Worm (Caenorhabditis elegans) whole organism, L1 larva: ENCODE measurements around the gene F44D12.19.

Experiments used
- C34B4.2 ChIP-seq: sonication (generic microtip); optimal IDR thresholded peaks from 2 replicates; lab custom pipeline; 2017; ENCODE audit warnings: mild to moderate bottlenecking, missing genetic modification characterization, missing compliant biosample characterization
- F16B12.6 ChIP-seq: fragments of 150-350 bp; optimal IDR thresholded peaks from 2 replicates; lab custom pipeline; 2014; ENCODE audit warnings: missing biosample characterization, missing genetic modification characterization
- Y116A8C.19 ChIP-seq: sonication (generic microtip); optimal IDR thresholded peaks from 2 replicates; lab custom pipeline; 2016; ENCODE audit warnings: missing compliant biosample characterization, missing genetic modification characterization, borderline replicate concordance
- aly-2 ChIP-seq: fragments of 150-350 bp; optimal IDR thresholded peaks from 2 replicates; lab custom pipeline; 2014; ENCODE audit warnings: missing biosample characterization, missing genetic modification characterization
- blmp-1 ChIP-seq: fragments of 150-350 bp; optimal IDR thresholded peaks from 2 replicates; lab custom pipeline; 2014; ENCODE audit warnings: missing biosample characterization, missing genetic modification characterization
- ceh-82 ChIP-seq, 3 experiments: fragments of 150-350 bp in 1 of 3; sonication (generic microtip) in 2 of 3; optimal IDR thresholded peaks; 2 replicates each; lab custom pipeline; 2014 to 2017; ENCODE audit warnings: missing biosample characterization in 3 of 3, missing genetic modification characterization in 3 of 3
- ceh-88 ChIP-seq: fragments of 200-800 bp; sonication (Bioruptor generic); IDR thresholded peaks from 2 replicates; pipeline ENCODE4 v1.3.6; 2022; ENCODE audit warnings: missing genetic modification characterization, missing compliant biosample characterization
- ceh-90 ChIP-seq: sonication (generic microtip); optimal IDR thresholded peaks from 2 replicates; lab custom pipeline; 2016; ENCODE audit warnings: missing genetic modification characterization, missing compliant biosample characterization
- dpl-1 ChIP-seq, 3 experiments: fragments of 150-350 bp in 2 of 3; sonication (generic microtip) in 1 of 3; optimal IDR thresholded peaks; 2 replicates each; lab custom pipeline; 2014 to 2017; ENCODE audit warnings: missing biosample characterization in 3 of 3, missing genetic modification characterization in 3 of 3, missing genetic modification reagents in 3 of 3
- egl-13 ChIP-seq: sonication (generic microtip); optimal IDR thresholded peaks from 2 replicates; lab custom pipeline; 2016; ENCODE audit warnings: missing genotype, missing genetic modification reagents, missing genetic modification characterization, missing compliant biosample characterization
- egl-27 ChIP-seq, 2 experiments: fragments of 150-350 bp in 1 of 2; sonication (generic microtip); optimal IDR thresholded peaks; 3 replicates each; lab custom pipeline; 2017 to 2018; ENCODE audit warnings: missing biosample characterization in 2 of 2, missing genetic modification characterization in 2 of 2, missing genetic modification reagents in 2 of 2
- elt-2 ChIP-seq: sonication (generic microtip); optimal IDR thresholded peaks from 2 replicates; lab custom pipeline; 2016; ENCODE audit warnings: missing genetic modification characterization, mild to moderate bottlenecking, inconsistent platforms, missing compliant biosample characterization, missing genetic modification reagents
- elt-3 ChIP-seq, 6 experiments: fragments of 150-350 bp in 1 of 6; sonication (generic microtip); optimal IDR thresholded peaks; 2 replicates each; lab custom pipeline; 2017 to 2018; ENCODE audit warnings: missing biosample characterization in 6 of 6, missing genetic modification characterization in 6 of 6, inconsistent platforms in 1 of 6
- fkh-4 ChIP-seq: sonication (generic microtip); optimal IDR thresholded peaks from 2 replicates; lab custom pipeline; 2016; ENCODE audit warnings: missing compliant biosample characterization, missing genetic modification characterization, borderline replicate concordance
- hlh-4 ChIP-seq: sonication (generic microtip); optimal IDR thresholded peaks from 2 replicates; lab custom pipeline; 2016; ENCODE audit warnings: mild to moderate bottlenecking, missing genetic modification characterization, missing compliant biosample characterization
- isw-1 ChIP-seq: fragments of 200-800 bp; sonication (Bioruptor generic); IDR thresholded peaks from 2 replicates; pipeline ENCODE4 v1.3.6; 2022; ENCODE audit warnings: missing genetic modification characterization, missing compliant biosample characterization
- jun-1 ChIP-seq: fragments of 150-350 bp; optimal IDR thresholded peaks from 2 replicates; lab custom pipeline; 2014; ENCODE audit warnings: missing biosample characterization, missing genetic modification reagents, missing genetic modification characterization
- lin-39 ChIP-seq: fragments of 150-350 bp; optimal IDR thresholded peaks from 2 replicates; lab custom pipeline; 2014; ENCODE audit warnings: missing biosample characterization, missing genetic modification reagents, missing genetic modification characterization
- lir-3 ChIP-seq: sonication (generic microtip); optimal IDR thresholded peaks from 2 replicates; lab custom pipeline; 2016; ENCODE audit warnings: mild to moderate bottlenecking, missing genetic modification characterization, moderate library complexity, missing compliant biosample characterization; ENCODE audit not compliant: poor library complexity
- mab-9 ChIP-seq: fragments of 200-800 bp; sonication (Bioruptor generic); IDR thresholded peaks from 2 replicates; pipeline ENCODE4 v1.3.6; 2022; ENCODE audit warnings: missing genetic modification reagents, missing genetic modification characterization, missing compliant biosample characterization
- mef-2 ChIP-seq: fragments of 150-350 bp; optimal IDR thresholded peaks from 2 replicates; lab custom pipeline; 2014; ENCODE audit warnings: missing biosample characterization, missing genetic modification characterization
- nhr-11 ChIP-seq: fragments of 150-350 bp; optimal IDR thresholded peaks from 2 replicates; lab custom pipeline; 2014; ENCODE audit warnings: missing biosample characterization, missing genetic modification characterization
- nhr-12 ChIP-seq: sonication (generic microtip); optimal IDR thresholded peaks from 2 replicates; lab custom pipeline; 2017; ENCODE audit warnings: missing biosample characterization, missing genetic modification characterization
- nhr-19 ChIP-seq: fragments of 200-800 bp; sonication (Bioruptor generic); conservative IDR thresholded peaks from 2 replicates; pipeline ENCODE4 v1.3.6; 2022; ENCODE audit warnings: missing genetic modification characterization, missing compliant biosample characterization
- nhr-20 ChIP-seq: sonication (generic microtip); optimal IDR thresholded peaks from 2 replicates; lab custom pipeline; 2016; ENCODE audit warnings: mild to moderate bottlenecking, missing genetic modification characterization, missing compliant biosample characterization
- nhr-237 ChIP-seq: fragments of 150-350 bp; optimal IDR thresholded peaks from 2 replicates; lab custom pipeline; 2014; ENCODE audit warnings: missing biosample characterization, missing genetic modification characterization
- nhr-28 ChIP-seq: fragments of 150-350 bp; optimal IDR thresholded peaks from 2 replicates; lab custom pipeline; 2014; ENCODE audit warnings: missing biosample characterization, missing genetic modification characterization
- nhr-47 ChIP-seq: sonication (generic microtip); optimal IDR thresholded peaks from 2 replicates; lab custom pipeline; 2016; ENCODE audit warnings: mild to moderate bottlenecking, missing genetic modification characterization, moderate library complexity, missing compliant biosample characterization
- nhr-71 ChIP-seq: sonication (generic microtip); optimal IDR thresholded peaks from 2 replicates; lab custom pipeline; 2016; ENCODE audit warnings: mild to moderate bottlenecking, missing genetic modification characterization, moderate library complexity, missing compliant biosample characterization
- nhr-84 ChIP-seq: sonication (generic microtip); optimal IDR thresholded peaks from 2 replicates; lab custom pipeline; 2017; ENCODE audit warnings: missing biosample characterization, missing genetic modification characterization
- nhr-85 ChIP-seq: sonication (generic microtip); peaks from one replicate; lab custom pipeline; 2016; ENCODE audit warnings: missing genetic modification characterization, inconsistent platforms, missing compliant biosample characterization
- pag-3 ChIP-seq: sonication (generic microtip); optimal IDR thresholded peaks from 2 replicates; lab custom pipeline; 2017; ENCODE audit warnings: missing genetic modification characterization, mild to moderate bottlenecking, missing compliant biosample characterization, antibody characterized with exemption, borderline replicate concordance; ENCODE audit not compliant: insufficient read depth
- pax-3 ChIP-seq: fragments of 200-800 bp; sonication (Bioruptor generic); optimal IDR thresholded peaks from 2 replicates; lab custom pipeline; 2018; ENCODE audit warnings: mild to moderate bottlenecking, missing genetic modification characterization, moderate library complexity, missing compliant biosample characterization
- pqm-1 ChIP-seq: sonication (generic microtip); optimal IDR thresholded peaks from 3 replicates; lab custom pipeline; 2017; ENCODE audit warnings: missing biosample characterization, missing genetic modification characterization
- skn-1 ChIP-seq: fragments of 150-350 bp; optimal IDR thresholded peaks from 2 replicates; lab custom pipeline; 2014; ENCODE audit warnings: missing biosample characterization, missing genetic modification characterization
- sptf-1 ChIP-seq: fragments of 150-350 bp; optimal IDR thresholded peaks from 2 replicates; lab custom pipeline; 2014; ENCODE audit warnings: missing biosample characterization, missing genetic modification characterization
- sup-37 ChIP-seq: fragments of 200-800 bp; sonication (Bioruptor generic); optimal IDR thresholded peaks from 2 replicates; lab custom pipeline; 2018; ENCODE audit warnings: mild to moderate bottlenecking, missing genetic modification characterization, missing compliant biosample characterization
- tbx-2 ChIP-seq: sonication (generic microtip); optimal IDR thresholded peaks from 2 replicates; lab custom pipeline; 2016; ENCODE audit warnings: missing genetic modification characterization, missing compliant biosample characterization
- unc-130 ChIP-seq: fragments of 150-350 bp; optimal IDR thresholded peaks from 2 replicates; lab custom pipeline; 2017; ENCODE audit warnings: missing biosample characterization, missing genetic modification characterization, inconsistent platforms
- unc-62 ChIP-seq: fragments of 150-350 bp; optimal IDR thresholded peaks from 2 replicates; lab custom pipeline; 2014; ENCODE audit warnings: missing biosample characterization, missing genetic modification reagents, missing genetic modification characterization
- unc-86 ChIP-seq: sonication (generic microtip); optimal IDR thresholded peaks from 2 replicates; lab custom pipeline; 2016; ENCODE audit warnings: missing genetic modification characterization, missing compliant biosample characterization
- unc-98 ChIP-seq: fragments of 200-800 bp; sonication (Bioruptor generic); IDR thresholded peaks from 2 replicates; pipeline ENCODE4 v1.3.6; 2022; ENCODE audit warnings: missing genetic modification characterization, missing compliant biosample characterization
- vab-15 ChIP-seq: sonication (generic microtip); optimal IDR thresholded peaks from 2 replicates; lab custom pipeline; 2017; ENCODE audit warnings: missing genotype, mild to moderate bottlenecking, missing genetic modification characterization, missing compliant biosample characterization
- xbp-1 ChIP-seq: sonication (generic microtip); optimal IDR thresholded peaks from 2 replicates; lab custom pipeline; 2016; ENCODE audit warnings: missing genetic modification characterization, missing compliant biosample characterization
- zag-1 ChIP-seq: fragments of 150-350 bp; optimal IDR thresholded peaks from 2 replicates; lab custom pipeline; 2014; ENCODE audit warnings: missing biosample characterization, missing genetic modification characterization
- zip-4 ChIP-seq: fragments of 200-800 bp; sonication (Bioruptor generic); optimal IDR thresholded peaks from 2 replicates; lab custom pipeline; 2018; ENCODE audit warnings: mild to moderate bottlenecking, missing genetic modification characterization, moderate library complexity, missing compliant biosample characterization
- ztf-11 ChIP-seq, 2 experiments: sonication (generic microtip); optimal IDR thresholded peaks; 2 replicates each; lab custom pipeline; 2016 to 2017; ENCODE audit warnings: missing genetic modification characterization in 2 of 2, missing biosample characterization in 1 of 2, missing compliant biosample characterization in 1 of 2

The F44D12.19 gene

DNA sequence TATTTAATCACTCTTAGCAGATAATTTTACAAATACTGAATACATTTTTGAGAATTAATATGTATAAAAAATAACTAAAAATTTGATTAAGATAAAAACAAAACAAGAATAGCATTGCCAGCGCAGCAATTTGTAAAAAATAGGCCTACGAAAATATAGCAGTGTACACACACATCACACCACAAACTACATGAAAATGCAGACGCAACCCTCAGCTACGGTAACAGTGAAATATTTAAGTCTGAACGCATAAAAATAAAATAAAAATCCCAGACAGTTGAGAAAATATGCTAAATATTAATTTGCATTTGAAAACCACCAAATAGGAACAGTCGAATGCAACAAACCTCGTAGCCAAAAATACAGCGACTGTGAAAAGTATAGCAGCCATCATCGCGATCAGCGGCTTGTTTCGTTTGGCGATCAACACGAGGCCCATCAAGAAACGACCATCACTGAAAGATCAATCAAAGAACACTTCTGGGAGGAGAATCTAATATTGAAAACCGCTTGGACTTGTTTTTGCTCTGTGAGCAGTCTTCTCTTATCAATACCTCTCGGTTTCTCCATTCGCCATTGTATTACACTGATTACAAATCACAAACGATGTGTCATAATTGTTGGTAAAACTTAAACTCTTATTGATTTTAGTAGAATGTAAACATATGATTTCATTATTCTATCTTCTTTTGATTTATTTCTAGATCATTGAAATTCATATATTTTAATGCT is 22.7 kb upstream of the F44D12.19 start, which contains the start of gene pyp-1 (continued):
- TF ChIP-seq pag-3 (tag; lab: Kevin White, UChicago) (no peak), zag-1 (tag; lab: Kevin White, UChicago) (no peak), pqm-1 (tag; lab: Kevin White, UChicago) (no peak), ceh-90 (no peak), mab-9 (no peak), nhr-20 (tag; lab: Kevin White, UChicago) (no peak)
- TF ChIP-seq, all 84 proteins: peak for 15

DNA sequence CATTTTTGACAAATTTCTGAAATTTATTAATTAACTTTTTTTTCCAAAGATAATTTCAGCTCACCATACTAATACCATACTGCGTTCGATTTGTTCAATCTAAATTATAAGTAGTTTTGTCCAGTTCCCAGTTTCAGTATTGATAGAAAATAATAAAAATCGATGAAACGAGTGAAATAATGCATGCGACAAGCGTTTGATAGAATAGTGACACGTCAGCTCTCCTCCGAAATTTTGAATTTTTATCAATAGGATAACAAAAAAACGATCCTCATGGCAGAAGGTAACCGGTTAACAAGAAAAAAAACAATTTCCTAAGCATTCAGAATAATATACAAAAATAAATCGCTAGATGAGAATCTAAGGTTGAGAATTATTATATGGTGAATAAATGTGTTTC is 19.6 kb upstream of the F44D12.19 start, which contains the start of gene C47E12.3:
C47E12.3 (minus strand) TSS at position 101 of the 400 bp plus-strand sequence.
- no peak for TF ChIP-seq nhr-237 (tag; lab: Kevin White, UChicago)
- no peak for TF ChIP-seq nhr-19 (GFP tag; lab: Robert Waterston, UW)
- no peak for TF ChIP-seq nhr-12
- no peak for TF ChIP-seq F16B12.6
- no peak for TF ChIP-seq pqm-1 (tag; lab: Kevin White, UChicago)
- no peak for TF ChIP-seq nhr-71 (tag; lab: Kevin White, UChicago)
- no peak for TF ChIP-seq unc-98 (GFP tag; lab: Robert Waterston, UW)
- no peak for TF ChIP-seq isw-1 (GFP tag; lab: Robert Waterston, UW)
- no peak for TF ChIP-seq jun-1 (tag; lab: Kevin White, UChicago)
- no peak for TF ChIP-seq C34B4.2
- no peak for TF ChIP-seq xbp-1 (tag; lab: Kevin White, UChicago)
- TF ChIP-seq ceh-82 (tag; optimal IDR thresholded peaks at IDR 0.05; lab: Kevin White, UChicago), result no peak
- no peak for TF ChIP-seq pax-3 (tag; lab: Kevin White, UChicago)
- no peak for TF ChIP-seq nhr-85 (tag; lab: Kevin White, UChicago)
- no peak for TF ChIP-seq tbx-2
- TF ChIP-seq, all 84 proteins: peak for 0

DNA sequence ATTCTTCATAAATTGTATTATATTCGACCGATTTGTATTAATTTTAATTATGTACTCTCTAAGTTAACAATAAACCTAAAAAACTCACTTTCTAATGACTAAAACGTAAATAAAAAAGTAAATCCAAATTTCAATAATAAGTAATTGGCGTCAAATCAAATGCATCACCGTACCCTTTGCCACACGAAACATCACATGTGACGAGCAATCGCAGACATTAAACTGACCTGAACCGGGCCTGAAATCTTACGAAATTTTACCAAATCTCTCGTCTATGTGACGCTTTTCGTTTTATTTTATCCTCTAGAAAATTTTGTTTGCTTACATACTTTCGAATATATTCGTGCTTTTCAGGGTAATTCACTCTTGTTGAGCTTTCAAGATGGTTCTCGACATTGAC is 18.0 kb upstream of the F44D12.19 start, which contains the start of the genes C47E12.2 and sars-1:
C47E12.2 (minus strand) TSS at position 131 of the 400 bp plus-strand sequence.
sars-1 (plus strand) TSS at position 355 of the 400 bp plus-strand sequence.
- no peak for TF ChIP-seq unc-62
- no peak for TF ChIP-seq elt-3 (tag; optimal IDR thresholded peaks at IDR 0.05; lab: Kevin White, UChicago)
- no peak for TF ChIP-seq nhr-19 (GFP tag; lab: Robert Waterston, UW)
- TF ChIP-seq unc-86 (tag; lab: Kevin White, UChicago), result no peak
- no peak for TF ChIP-seq zip-4 (GFP tag; lab: Kevin White, UChicago)
- no peak for TF ChIP-seq blmp-1
- TF ChIP-seq tbx-2, result no peak
- no peak for TF ChIP-seq pqm-1 (tag; lab: Kevin White, UChicago)
- TF ChIP-seq sup-37 (GFP tag; lab: Kevin White, UChicago), result no peak
- no peak for TF ChIP-seq ceh-88 (GFP tag; lab: Robert Waterston, UW)
- TF ChIP-seq egl-13 (tag; lab: Kevin White, UChicago), result no peak
- no peak for TF ChIP-seq elt-2
- TF ChIP-seq egl-27 (tag; optimal IDR thresholded peaks at IDR 0.05; lab: Kevin White, UChicago), result no peak
- TF ChIP-seq xbp-1 (tag; lab: Kevin White, UChicago), result no peak
- no peak for TF ChIP-seq aly-2
- no peak for TF ChIP-seq ztf-11 (tag; optimal IDR thresholded peaks at IDR 0.05; lab: Kevin White, UChicago)
- TF ChIP-seq lin-39 (tag; lab: Kevin White, UChicago), result no peak
- TF ChIP-seq nhr-11 (tag; lab: Kevin White, UChicago), result no peak
- no peak for TF ChIP-seq vab-15 (tag; lab: Kevin White, UChicago)
- peak; percentile 82 for TF ChIP-seq skn-1
- no peak for TF ChIP-seq sptf-1 (tag; lab: Kevin White, UChicago)
- TF ChIP-seq nhr-28, result no peak
- peak in 2 of 3 experiments; percentile 11 to 46 for TF ChIP-seq dpl-1 (GFP tag; optimal IDR thresholded peaks at IDR 0.05; lab: Kevin White, UChicago)
- TF ChIP-seq nhr-84, result no peak
- TF ChIP-seq Y116A8C.19 (tag; lab: Kevin White, UChicago), result no peak
- no peak for TF ChIP-seq C34B4.2
- no peak for TF ChIP-seq fkh-4 (tag; lab: Kevin White, UChicago)
- TF ChIP-seq lir-3 (tag; lab: Kevin White, UChicago), result no peak
- peak; percentile 9 for TF ChIP-seq nhr-71 (tag; lab: Kevin White, UChicago)
- TF ChIP-seq unc-130 (tag; lab: Kevin White, UChicago), result no peak
- TF ChIP-seq nhr-47 (tag; lab: Kevin White, UChicago), result peak; percentile 22
- TF ChIP-seq hlh-4 (tag; lab: Kevin White, UChicago), result no peak
- no peak for TF ChIP-seq mef-2 (tag; lab: Kevin White, UChicago)
- no peak for TF ChIP-seq pax-3 (tag; lab: Kevin White, UChicago)
